Worm (Caenorhabditis elegans) whole organism, L1 larva: Measurements from ENCODE around the gene ZK1307.7.

Experiments
- C04F5.9 ChIP-seq: sonication (generic microtip); optimal IDR thresholded peaks from 2 replicates; lab custom pipeline; 2016; ENCODE audit warnings: missing genetic modification characterization, missing compliant biosample characterization
- C16A3.4 ChIP-seq: fragments of 150-350 bp; optimal IDR thresholded peaks from 2 replicates; lab custom pipeline; 2014; ENCODE audit warnings: missing biosample characterization, missing genetic modification characterization
- F16B12.6 ChIP-seq: fragments of 150-350 bp; optimal IDR thresholded peaks from 2 replicates; lab custom pipeline; 2014; ENCODE audit warnings: missing biosample characterization, missing genetic modification characterization
- Y116A8C.19 ChIP-seq: sonication (generic microtip); optimal IDR thresholded peaks from 2 replicates; lab custom pipeline; 2016; ENCODE audit warnings: missing compliant biosample characterization, missing genetic modification characterization, borderline replicate concordance
- alr-1 ChIP-seq: fragments of 200-800 bp; sonication (Bioruptor generic); optimal IDR thresholded peaks from 2 replicates; lab custom pipeline; 2018; ENCODE audit warnings: borderline replicate concordance, mild to moderate bottlenecking, missing genetic modification characterization, missing compliant biosample characterization
- aly-2 ChIP-seq: fragments of 150-350 bp; optimal IDR thresholded peaks from 2 replicates; lab custom pipeline; 2014; ENCODE audit warnings: missing biosample characterization, missing genetic modification characterization
- ama-1 ChIP-seq: fragments of 150-350 bp; optimal IDR thresholded peaks from 2 replicates; lab custom pipeline; 2014
- blmp-1 ChIP-seq: fragments of 150-350 bp; optimal IDR thresholded peaks from 2 replicates; lab custom pipeline; 2014; ENCODE audit warnings: missing biosample characterization, missing genetic modification characterization
- ceh-63 ChIP-seq: fragments of 200-800 bp; sonication (Bioruptor generic); optimal IDR thresholded peaks from 2 replicates; lab custom pipeline; 2018; ENCODE audit warnings: mild to moderate bottlenecking, missing genetic modification characterization, missing compliant biosample characterization
- ceh-82 ChIP-seq, 3 experiments: fragments of 150-350 bp in 1 of 3; sonication (generic microtip) in 2 of 3; optimal IDR thresholded peaks; 2 replicates each; lab custom pipeline; 2014 to 2017; ENCODE audit warnings: missing biosample characterization in 3 of 3, missing genetic modification characterization in 3 of 3
- ceh-90 ChIP-seq: sonication (generic microtip); optimal IDR thresholded peaks from 2 replicates; lab custom pipeline; 2016; ENCODE audit warnings: missing genetic modification characterization, missing compliant biosample characterization
- ces-1 ChIP-seq: fragments of 150-350 bp; optimal IDR thresholded peaks from 2 replicates; lab custom pipeline; 2014; ENCODE audit warnings: missing biosample characterization, missing genetic modification reagents, missing genetic modification characterization
- dpl-1 ChIP-seq, 3 experiments: fragments of 150-350 bp in 2 of 3; sonication (generic microtip) in 1 of 3; optimal IDR thresholded peaks; 2 replicates each; lab custom pipeline; 2014 to 2017; ENCODE audit warnings: missing biosample characterization in 3 of 3, missing genetic modification characterization in 3 of 3, missing genetic modification reagents in 3 of 3
- dsc-1 ChIP-seq: sonication (generic microtip); optimal IDR thresholded peaks from 2 replicates; lab custom pipeline; 2016; ENCODE audit warnings: mild to moderate bottlenecking, missing genetic modification characterization, missing compliant biosample characterization
- efl-3 ChIP-seq: fragments of 200-800 bp; sonication (Bioruptor generic); optimal IDR thresholded peaks from 2 replicates; lab custom pipeline; 2018; ENCODE audit warnings: mild to moderate bottlenecking, missing genetic modification characterization, missing compliant biosample characterization
- elt-2 ChIP-seq: sonication (generic microtip); optimal IDR thresholded peaks from 2 replicates; lab custom pipeline; 2016; ENCODE audit warnings: missing genetic modification characterization, mild to moderate bottlenecking, inconsistent platforms, missing compliant biosample characterization, missing genetic modification reagents
- elt-3 ChIP-seq, 6 experiments: fragments of 150-350 bp in 1 of 6; sonication (generic microtip); optimal IDR thresholded peaks; 2 replicates each; lab custom pipeline; 2017 to 2018; ENCODE audit warnings: missing biosample characterization in 6 of 6, missing genetic modification characterization in 6 of 6, inconsistent platforms in 1 of 6
- fkh-10 ChIP-seq: sonication (generic microtip); optimal IDR thresholded peaks from 2 replicates; lab custom pipeline; 2017; ENCODE audit warnings: missing biosample characterization, missing genetic modification reagents, missing genetic modification characterization
- fkh-4 ChIP-seq: sonication (generic microtip); optimal IDR thresholded peaks from 2 replicates; lab custom pipeline; 2016; ENCODE audit warnings: missing compliant biosample characterization, missing genetic modification characterization, borderline replicate concordance
- fkh-8 ChIP-seq: sonication (generic microtip); optimal IDR thresholded peaks from 2 replicates; lab custom pipeline; 2016; ENCODE audit warnings: mild to moderate bottlenecking, missing genetic modification characterization, missing compliant biosample characterization
- grh-1 ChIP-seq: fragments of 200-800 bp; sonication (Bioruptor generic); IDR thresholded peaks from 2 replicates; pipeline ENCODE4 v1.3.6; 2022; ENCODE audit warnings: missing genetic modification reagents, missing genetic modification characterization, missing compliant biosample characterization
- hlh-17 ChIP-seq: fragments of 200-800 bp; sonication (Bioruptor generic); optimal IDR thresholded peaks from 2 replicates; lab custom pipeline; 2018; ENCODE audit warnings: missing genetic modification characterization, mild to moderate bottlenecking, missing compliant biosample characterization, moderate library complexity, borderline replicate concordance
- hlh-4 ChIP-seq: sonication (generic microtip); optimal IDR thresholded peaks from 2 replicates; lab custom pipeline; 2016; ENCODE audit warnings: mild to moderate bottlenecking, missing genetic modification characterization, missing compliant biosample characterization
- isw-1 ChIP-seq: fragments of 200-800 bp; sonication (Bioruptor generic); IDR thresholded peaks from 2 replicates; pipeline ENCODE4 v1.3.6; 2022; ENCODE audit warnings: missing genetic modification characterization, missing compliant biosample characterization
- jun-1 ChIP-seq: fragments of 150-350 bp; optimal IDR thresholded peaks from 2 replicates; lab custom pipeline; 2014; ENCODE audit warnings: missing biosample characterization, missing genetic modification reagents, missing genetic modification characterization
- lin-13 ChIP-seq: fragments of 150-350 bp; optimal IDR thresholded peaks from 2 replicates; lab custom pipeline; 2014; ENCODE audit warnings: missing biosample characterization, missing genetic modification reagents, missing genetic modification characterization
- lin-35 ChIP-seq, 2 experiments: fragments of 150-350 bp; optimal IDR thresholded peaks; 2 replicates each; lab custom pipeline; 2014; ENCODE audit warnings: missing biosample characterization in 2 of 2, missing genetic modification characterization in 2 of 2, missing genetic modification reagents in 2 of 2
- lir-3 ChIP-seq: sonication (generic microtip); optimal IDR thresholded peaks from 2 replicates; lab custom pipeline; 2016; ENCODE audit warnings: mild to moderate bottlenecking, missing genetic modification characterization, moderate library complexity, missing compliant biosample characterization; ENCODE audit not compliant: poor library complexity
- mab-9 ChIP-seq: fragments of 200-800 bp; sonication (Bioruptor generic); IDR thresholded peaks from 2 replicates; pipeline ENCODE4 v1.3.6; 2022; ENCODE audit warnings: missing genetic modification reagents, missing genetic modification characterization, missing compliant biosample characterization
- mdl-1 ChIP-seq, 2 experiments: fragments of 150-350 bp; optimal IDR thresholded peaks; 2 replicates each; lab custom pipeline; 2014 to 2017; ENCODE audit warnings: missing biosample characterization in 2 of 2, missing genetic modification characterization in 2 of 2, inconsistent platforms in 1 of 2
- mep-1 ChIP-seq: fragments of 150-350 bp; optimal IDR thresholded peaks from 2 replicates; lab custom pipeline; 2014; ENCODE audit warnings: missing biosample characterization, missing genetic modification characterization
- nhr-11 ChIP-seq: fragments of 150-350 bp; optimal IDR thresholded peaks from 2 replicates; lab custom pipeline; 2014; ENCODE audit warnings: missing biosample characterization, missing genetic modification characterization
- nhr-12 ChIP-seq: sonication (generic microtip); optimal IDR thresholded peaks from 2 replicates; lab custom pipeline; 2017; ENCODE audit warnings: missing biosample characterization, missing genetic modification characterization
- nhr-19 ChIP-seq: fragments of 200-800 bp; sonication (Bioruptor generic); conservative IDR thresholded peaks from 2 replicates; pipeline ENCODE4 v1.3.6; 2022; ENCODE audit warnings: missing genetic modification characterization, missing compliant biosample characterization
- nhr-47 ChIP-seq: sonication (generic microtip); optimal IDR thresholded peaks from 2 replicates; lab custom pipeline; 2016; ENCODE audit warnings: mild to moderate bottlenecking, missing genetic modification characterization, moderate library complexity, missing compliant biosample characterization
- nhr-71 ChIP-seq: sonication (generic microtip); optimal IDR thresholded peaks from 2 replicates; lab custom pipeline; 2016; ENCODE audit warnings: mild to moderate bottlenecking, missing genetic modification characterization, moderate library complexity, missing compliant biosample characterization
- nhr-84 ChIP-seq: sonication (generic microtip); optimal IDR thresholded peaks from 2 replicates; lab custom pipeline; 2017; ENCODE audit warnings: missing biosample characterization, missing genetic modification characterization
- nhr-90 ChIP-seq: sonication (generic microtip); optimal IDR thresholded peaks from 2 replicates; lab custom pipeline; 2016; ENCODE audit warnings: mild to moderate bottlenecking, missing genetic modification characterization, missing compliant biosample characterization; ENCODE audit not compliant: poor library complexity
- pqm-1 ChIP-seq: sonication (generic microtip); optimal IDR thresholded peaks from 3 replicates; lab custom pipeline; 2017; ENCODE audit warnings: missing biosample characterization, missing genetic modification characterization
- rnt-1 ChIP-seq: sonication (generic microtip); optimal IDR thresholded peaks from 2 replicates; lab custom pipeline; 2016; ENCODE audit warnings: mild to moderate bottlenecking, missing genetic modification characterization, moderate library complexity, missing compliant biosample characterization
- skn-1 ChIP-seq: fragments of 150-350 bp; optimal IDR thresholded peaks from 2 replicates; lab custom pipeline; 2014; ENCODE audit warnings: missing biosample characterization, missing genetic modification characterization
- snpc-4 ChIP-seq: fragments of 150-350 bp; optimal IDR thresholded peaks from 2 replicates; lab custom pipeline; 2014; ENCODE audit warnings: missing biosample characterization, missing genetic modification characterization
- snu-23 ChIP-seq: sonication (generic microtip); optimal IDR thresholded peaks from 2 replicates; lab custom pipeline; 2016; ENCODE audit warnings: missing genetic modification characterization, missing compliant biosample characterization
- sox-4 ChIP-seq: sonication (generic microtip); optimal IDR thresholded peaks from 2 replicates; lab custom pipeline; 2016; ENCODE audit warnings: missing genetic modification characterization, missing compliant biosample characterization
- sup-37 ChIP-seq: fragments of 200-800 bp; sonication (Bioruptor generic); optimal IDR thresholded peaks from 2 replicates; lab custom pipeline; 2018; ENCODE audit warnings: mild to moderate bottlenecking, missing genetic modification characterization, missing compliant biosample characterization
- tbx-2 ChIP-seq: sonication (generic microtip); optimal IDR thresholded peaks from 2 replicates; lab custom pipeline; 2016; ENCODE audit warnings: missing genetic modification characterization, missing compliant biosample characterization
- unc-130 ChIP-seq: fragments of 150-350 bp; optimal IDR thresholded peaks from 2 replicates; lab custom pipeline; 2017; ENCODE audit warnings: missing biosample characterization, missing genetic modification characterization, inconsistent platforms
- unc-62 ChIP-seq: fragments of 150-350 bp; optimal IDR thresholded peaks from 2 replicates; lab custom pipeline; 2014; ENCODE audit warnings: missing biosample characterization, missing genetic modification reagents, missing genetic modification characterization
- unc-98 ChIP-seq: fragments of 200-800 bp; sonication (Bioruptor generic); IDR thresholded peaks from 2 replicates; pipeline ENCODE4 v1.3.6; 2022; ENCODE audit warnings: missing genetic modification characterization, missing compliant biosample characterization
- xbp-1 ChIP-seq: sonication (generic microtip); optimal IDR thresholded peaks from 2 replicates; lab custom pipeline; 2016; ENCODE audit warnings: missing genetic modification characterization, missing compliant biosample characterization
- zag-1 ChIP-seq: fragments of 150-350 bp; optimal IDR thresholded peaks from 2 replicates; lab custom pipeline; 2014; ENCODE audit warnings: missing biosample characterization, missing genetic modification characterization
- ztf-11 ChIP-seq, 2 experiments: sonication (generic microtip); optimal IDR thresholded peaks; 2 replicates each; lab custom pipeline; 2016 to 2017; ENCODE audit warnings: missing genetic modification characterization in 2 of 2, missing biosample characterization in 1 of 2, missing compliant biosample characterization in 1 of 2
- ztf-4 ChIP-seq: fragments of 150-350 bp; optimal IDR thresholded peaks from 2 replicates; lab custom pipeline; 2014; ENCODE audit warnings: missing biosample characterization, missing genetic modification characterization

Gene ZK1307.7

DNA sequence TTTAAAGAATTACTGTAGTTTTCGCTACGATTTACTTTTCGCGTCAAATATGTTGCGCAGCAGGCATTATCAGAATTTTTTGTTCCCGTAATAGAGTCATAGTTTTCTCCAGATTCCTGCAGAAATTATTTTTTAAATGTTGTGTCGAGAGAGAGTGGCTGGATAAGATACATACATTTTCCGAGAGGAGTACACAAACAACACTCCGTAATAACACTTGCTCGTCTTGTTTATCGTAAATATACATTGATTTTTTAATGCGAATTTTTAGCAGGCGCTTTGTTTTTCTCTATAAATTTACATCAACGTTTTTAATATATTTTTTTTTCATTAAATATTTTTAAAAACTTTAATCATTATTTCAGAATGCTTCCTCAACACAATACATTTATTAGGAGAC, 32.6 kb downstream of the ZK1307.7 start, which contains the start of gene taf-8:
taf-8 (plus strand) TSS at position 360 of the 400 bp plus-strand sequence.
- peak; percentile 25 for TF ChIP-seq lin-13
- TF ChIP-seq tbx-2, result peak; percentile 71
- no peak for TF ChIP-seq unc-98
- no peak for TF ChIP-seq mab-9 (GFP tag; lab: Robert Waterston, UW)
- peak; percentile 79 for TF ChIP-seq nhr-47 (tag; lab: Kevin White, UChicago)
- TF ChIP-seq C04F5.9, result no peak
- no peak for TF ChIP-seq grh-1 (GFP tag; lab: Robert Waterston, UW)
- TF ChIP-seq nhr-84 (tag; lab: Kevin White, UChicago), result no peak
- no peak for TF ChIP-seq blmp-1
- peak in 1 of 6 experiments; percentile 6 for TF ChIP-seq elt-3 (tag; optimal IDR thresholded peaks at IDR 0.05; lab: Kevin White, UChicago)
- TF ChIP-seq fkh-4, result no peak
- no peak for TF ChIP-seq alr-1
- TF ChIP-seq nhr-12 (tag; lab: Kevin White, UChicago), result no peak
- TF ChIP-seq ceh-82 (tag; optimal IDR thresholded peaks at IDR 0.05; lab: Kevin White, UChicago), result peak; percentile 9 to 69 (median 62)
- no peak for TF ChIP-seq fkh-10
- no peak for TF ChIP-seq sup-37 (GFP tag; lab: Kevin White, UChicago)
- TF ChIP-seq skn-1 (tag; lab: Kevin White, UChicago), result peak; percentile 13
- no peak for TF ChIP-seq unc-62 (GFP tag; lab: Kevin White, UChicago)
- peak; percentile 74 for TF ChIP-seq nhr-19 (GFP tag; lab: Robert Waterston, UW)
- TF ChIP-seq rnt-1 (tag; lab: Kevin White, UChicago), result peak; percentile 62
- no peak for TF ChIP-seq ces-1 (GFP tag; lab: Kevin White, UChicago)
- TF ChIP-seq lin-35 (GFP tag; optimal IDR thresholded peaks at IDR 0.05; lab: Kevin White, UChicago), result peak; percentile 72 to 73
- TF ChIP-seq sox-4 (tag; lab: Kevin White, UChicago), result no peak
- TF ChIP-seq dsc-1 (tag; lab: Kevin White, UChicago), result peak; percentile 52
- no peak for TF ChIP-seq jun-1 (tag; lab: Kevin White, UChicago)
- no peak for TF ChIP-seq hlh-17 (GFP tag; lab: Kevin White, UChicago)
- no peak for TF ChIP-seq ztf-4 (tag; lab: Kevin White, UChicago)
- peak; percentile 31 for TF ChIP-seq aly-2 (tag; lab: Kevin White, UChicago)
- TF ChIP-seq mdl-1 (tag; optimal IDR thresholded peaks at IDR 0.05; lab: Kevin White, UChicago), result no peak
- TF ChIP-seq elt-2 (tag; lab: Kevin White, UChicago), result no peak
- TF ChIP-seq F16B12.6 (tag; lab: Kevin White, UChicago), result peak; percentile 31
- TF ChIP-seq pqm-1, result no peak
- no peak for TF ChIP-seq zag-1 (tag; lab: Kevin White, UChicago)
- TF ChIP-seq mep-1, result no peak
- TF ChIP-seq unc-130 (tag; lab: Kevin White, UChicago), result peak; percentile 23
- TF ChIP-seq efl-3 (GFP tag; lab: Kevin White, UChicago), result no peak
- TF ChIP-seq fkh-8 (tag; lab: Kevin White, UChicago), result peak; percentile 54
- TF ChIP-seq C16A3.4, result peak; percentile 69
- peak; percentile 33 for TF ChIP-seq snpc-4 (tag; lab: Kevin White, UChicago)
- peak; percentile 60 for TF ChIP-seq nhr-11 (tag; lab: Kevin White, UChicago)
- no peak for TF ChIP-seq ceh-63 (GFP tag; lab: Kevin White, UChicago)
- TF ChIP-seq dpl-1 (GFP tag; optimal IDR thresholded peaks at IDR 0.05; lab: Kevin White, UChicago), result peak; percentile 41 to 70 (median 69)
- TF ChIP-seq ceh-90, result peak; percentile 16
- TF ChIP-seq nhr-71, result peak; percentile 76
- TF ChIP-seq ztf-11 (tag; optimal IDR thresholded peaks at IDR 0.05; lab: Kevin White, UChicago), result peak in 1 of 2 experiments; percentile 34
- peak; percentile 50 for TF ChIP-seq nhr-90 (tag; lab: Kevin White, UChicago)
- TF ChIP-seq xbp-1, result peak; percentile 66
- TF ChIP-seq isw-1, result peak; percentile 33
- no peak for TF ChIP-seq ama-1
- no peak for TF ChIP-seq hlh-4 (tag; lab: Kevin White, UChicago)
- TF ChIP-seq lir-3, result peak; percentile 54
- peak; percentile 78 for TF ChIP-seq snu-23 (GFP tag; lab: Kevin White, UChicago)
- no peak for TF ChIP-seq Y116A8C.19 (tag; lab: Kevin White, UChicago)
